Worm (Caenorhabditis elegans): ENCODE data around the gene msp-79.

- TF ChIP-seq unc-3 (GFP tag; conservative IDR thresholded peaks at IDR 0.05) (no peak), unc-3 (tag; optimal IDR thresholded peaks at IDR 0.05) (no peak), unc-86 (tag; optimal IDR thresholded peaks at IDR 0.05) (no peak), ahr-1 (tag; optimal IDR thresholded peaks at IDR 0.05) (no peak), ama-1 (optimal IDR thresholded peaks at IDR 0.05) (no peak), unc-55 (GFP tag; optimal IDR thresholded peaks at IDR 0.05) (no peak), pha-2 (tag; optimal IDR thresholded peaks at IDR 0.05) (no peak), elt-2 (tag; optimal IDR thresholded peaks at IDR 0.05) (no peak), ceh-19 (GFP tag; optimal IDR thresholded peaks at IDR 0.05) (no peak), odd-2 (tag; optimal IDR thresholded peaks at IDR 0.05) (no peak), fkh-10 (GFP tag; optimal IDR thresholded peaks at IDR 0.05) (no peak), hlh-13 (GFP tag; optimal IDR thresholded peaks at IDR 0.05) (no peak), nhr-11 (tag; optimal IDR thresholded peaks at IDR 0.05) (no peak), ceh-31 (tag; optimal IDR thresholded peaks at IDR 0.05) (no peak), mec-3 (tag; optimal IDR thresholded peaks at IDR 0.05; ENCODE audit: borderline replicate concordance) (no peak)
Measured at ce11 chrIV:9742883-9743282, 24.1 kb downstream of the msp-79 start, which contains the start of gene C28D4.7.
